Fruit fly (Drosophila melanogaster): ENCODE measurements around the gene robl37BC.

The robl37BC gene

dm6 chr2L:18966844-18967243 lies 43.8 kb upstream of the robl37BC start (continued):
- TF ChIP-seq fd96Cb (tag; optimal IDR thresholded peaks at IDR 0.05) (no peak), Six4 (GFP tag; optimal IDR thresholded peaks at IDR 0.05) (no peak), sug (tag; optimal IDR thresholded peaks at IDR 0.05) (peak; percentile 31), Sox102F (GFP tag; optimal IDR thresholded peaks at IDR 0.05) (peak; percentile 31), onecut (GFP tag; IDR thresholded peaks at IDR 0.05) (no peak), al (GFP tag; IDR thresholded peaks at IDR 0.05) (peak; percentile 49; the same call in 1 of the 2 replicates), Fer1 (GFP tag; optimal IDR thresholded peaks at IDR 0.05) (peak; percentile 66), bigmax (GFP tag; optimal IDR thresholded peaks at IDR 0.05) (no peak), Lpt (GFP tag; optimal IDR thresholded peaks at IDR 0.05) (no peak), CG3065 (GFP tag; optimal IDR thresholded peaks at IDR 0.05) (no peak), zf30C (GFP tag; optimal IDR thresholded peaks at IDR 0.05) (no peak), hth (optimal IDR thresholded peaks at IDR 0.05) (no peak), E2f1 (GFP tag; IDR thresholded peaks at IDR 0.05) (peak; percentile 49; the same call in 1 of the 2 replicates), HLHmδ (GFP tag; optimal IDR thresholded peaks at IDR 0.05) (no peak), CG4328 (GFP tag; optimal IDR thresholded peaks at IDR 0.05) (no peak), Opbp (GFP tag; IDR thresholded peaks at IDR 0.05; ENCODE audit: partially characterized antibody) (no peak), CG31441 (GFP tag; IDR thresholded peaks at IDR 0.05) (peak; percentile 9; the same call in 1 of the 2 replicates), dan (GFP tag; IDR thresholded peaks at IDR 0.05) (no peak), HLH4C (GFP tag; IDR thresholded peaks at IDR 0.05; ENCODE audit: partially characterized antibody) (no peak), Doc3 (GFP tag; IDR thresholded peaks at IDR 0.05; ENCODE audit: partially characterized antibody) (no peak), CG4854 (GFP tag; optimal IDR thresholded peaks at IDR 0.05) (no peak), Usf (GFP tag; optimal IDR thresholded peaks at IDR 0.05) (no peak), CG6854 (GFP tag; optimal IDR thresholded peaks at IDR 0.05) (no peak), CG5245 (GFP tag; optimal IDR thresholded peaks at IDR 0.05) (no peak), CG8944 (GFP tag; optimal IDR thresholded peaks at IDR 0.05) (no peak), Hr78 (GFP tag; optimal IDR thresholded peaks at IDR 0.05) (no peak), tio (GFP tag; optimal IDR thresholded peaks at IDR 0.05) (no peak), CG15479 (GFP tag; optimal IDR thresholded peaks at IDR 0.05) (no peak), lab (GFP tag; optimal IDR thresholded peaks at IDR 0.05) (peak; percentile 79), Ravus (GFP tag; IDR thresholded peaks at IDR 0.05) (peak; percentile 27), Poxn (GFP tag; IDR thresholded peaks at IDR 0.05) (no peak), CG9609 (GFP tag; optimal IDR thresholded peaks at IDR 0.05) (no peak), CG1529 (GFP tag; optimal IDR thresholded peaks at IDR 0.05) (no peak), Side (GFP tag; optimal IDR thresholded peaks at IDR 0.05) (no peak), Dll (GFP tag; IDR thresholded peaks at IDR 0.05; ENCODE audit: partially characterized antibody) (no peak), rib (GFP tag; IDR thresholded peaks at IDR 0.05) (no peak), repo (GFP tag; optimal IDR thresholded peaks at IDR 0.05) (no peak), salm (tag; optimal IDR thresholded peaks at IDR 0.05) (no peak), dmrt11E (tag; optimal IDR thresholded peaks at IDR 0.05) (no peak), esg (GFP tag; conservative IDR thresholded peaks at IDR 0.05) (peak; percentile 40; the same call in 1 of the 2 replicates), da (GFP tag; optimal IDR thresholded peaks at IDR 0.05) (no peak), CG15601 (tag; optimal IDR thresholded peaks at IDR 0.05) (no peak), D19A (tag; optimal IDR thresholded peaks at IDR 0.05) (peak; percentile 30), CG32772 (GFP tag; IDR thresholded peaks at IDR 0.05) (peak; percentile 40; the same call in 1 of the 2 replicates), CG11085 (GFP tag; IDR thresholded peaks at IDR 0.05) (no peak), Dip3 (GFP tag; optimal IDR thresholded peaks at IDR 0.05) (no peak), HHEX (GFP tag; optimal IDR thresholded peaks at IDR 0.05) (peak; percentile 57), CG17568 (GFP tag; optimal IDR thresholded peaks at IDR 0.05) (no peak), HmgD (GFP tag; optimal IDR thresholded peaks at IDR 0.05) (no peak), Doc2 (GFP tag; IDR thresholded peaks at IDR 0.05) (no peak), Spps (tag; optimal IDR thresholded peaks at IDR 0.05) (no peak), CG17328 (GFP tag; IDR thresholded peaks at IDR 0.05) (no peak)

All from whole organism, embryonic.